Fruit fly (Drosophila melanogaster): ENCODE results near the gene Ir7b.
A peak's percentile ranks its signal among the peaks of the same experiment; 100 is the strongest.

Ir7b gene

DNA sequence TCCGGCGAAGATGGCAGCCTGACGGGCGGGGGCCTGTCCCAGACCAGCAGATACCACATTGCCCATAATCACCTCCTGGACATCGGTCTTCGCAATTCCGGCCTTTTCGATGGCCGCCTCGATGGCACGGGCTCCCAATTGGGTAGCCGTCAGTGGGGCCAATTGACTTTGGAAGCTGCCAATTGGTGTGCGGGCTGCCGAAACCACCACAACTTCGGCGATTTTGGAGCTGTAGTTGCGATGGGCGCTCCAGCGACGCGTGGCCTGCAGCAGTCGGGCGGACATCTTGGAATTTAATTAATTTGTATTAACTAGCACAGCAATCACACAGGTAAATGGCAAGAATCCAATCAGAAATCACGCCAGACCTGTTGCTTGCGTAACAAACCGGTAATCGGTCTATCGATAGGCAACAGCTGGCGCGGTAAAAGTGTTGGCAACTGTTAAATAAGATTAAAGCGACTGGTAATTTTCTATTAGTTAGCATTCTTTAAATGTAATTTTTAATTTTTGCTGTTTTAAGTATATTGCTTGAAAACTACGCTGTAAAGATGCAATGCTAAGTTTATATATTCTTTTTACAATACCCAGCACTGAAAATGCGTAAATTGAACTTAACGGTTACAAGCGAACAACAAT lies 21.7 kb upstream of the Ir7b start, which contains the start of gene Acat1 (continued):
- no peak for TF ChIP-seq CG17359 (tag; optimal IDR thresholded peaks at IDR 0.05)
- TF ChIP-seq Camta (GFP tag; optimal IDR thresholded peaks at IDR 0.05) = peak; percentile 25
- TF ChIP-seq CG18476 (GFP tag; optimal IDR thresholded peaks at IDR 0.05) = peak; percentile 64
- TF ChIP-seq ATbp (GFP tag; optimal IDR thresholded peaks at IDR 0.05) = no peak
- peak; percentile 11 to 83 for TF ChIP-seq crp (GFP tag; optimal IDR thresholded peaks at IDR 0.05)
- peak; percentile 52 for TF ChIP-seq trem (tag; optimal IDR thresholded peaks at IDR 0.05)
- TF ChIP-seq CG3281 (GFP tag; optimal IDR thresholded peaks at IDR 0.05) = no peak
- peak; percentile 38 for TF ChIP-seq Dad (GFP tag; optimal IDR thresholded peaks at IDR 0.05)
- TF ChIP-seq bowl (GFP tag; IDR thresholded peaks at IDR 0.05) = no peak
- TF ChIP-seq CG9215 (GFP tag; IDR thresholded peaks at IDR 0.05) = 0 out of 2 replicates have a peak, but pooled peaks have one; percentile 13
- TF ChIP-seq CG15514 (GFP tag; optimal IDR thresholded peaks at IDR 0.05) = peak; percentile 66
- TF ChIP-seq amos (GFP tag; IDR thresholded peaks at IDR 0.05; ENCODE audit: partially characterized antibody) = peak; percentile 46; the same call in 1 of the 2 replicates
- no peak for TF ChIP-seq Dek (tag; optimal IDR thresholded peaks at IDR 0.05)
- peak; percentile 65 for TF ChIP-seq MESR4 (GFP tag; optimal IDR thresholded peaks at IDR 0.05)
- TF ChIP-seq mam (GFP tag; optimal IDR thresholded peaks at IDR 0.05) = peak; percentile 64
- TF ChIP-seq zfh1 (GFP tag; IDR thresholded peaks at IDR 0.05) = peak; percentile 76
- no peak for TF ChIP-seq wor (GFP tag; IDR thresholded peaks at IDR 0.05)
- peak; percentile 27 for TF ChIP-seq tap (tag; optimal IDR thresholded peaks at IDR 0.05)
- 0 out of 2 replicates have a peak, but pooled peaks have one; percentile 29 for TF ChIP-seq sna (GFP tag; IDR thresholded peaks at IDR 0.05; ENCODE audit: partially characterized antibody)
- TF ChIP-seq scrt (GFP tag; optimal IDR thresholded peaks at IDR 0.05) = peak; percentile 91
- no peak for TF ChIP-seq yki (optimal IDR thresholded peaks at IDR 0.05)
- TF ChIP-seq CG18599 (GFP tag; optimal IDR thresholded peaks at IDR 0.05) = peak; percentile 74
- no peak for TF ChIP-seq tna (GFP tag; IDR thresholded peaks at IDR 0.05; ENCODE audit: partially characterized antibody)
- peak; percentile 22; the same call in 1 of the 3 replicates for TF ChIP-seq Dbx (GFP tag; IDR thresholded peaks at IDR 0.05)
- no peak for TF ChIP-seq CG8281 (tag; optimal IDR thresholded peaks at IDR 0.05)
- TF ChIP-seq Dp (GFP tag; optimal IDR thresholded peaks at IDR 0.05) = peak; percentile 35
- peak; percentile 22 for TF ChIP-seq CG17186 (GFP tag; optimal IDR thresholded peaks at IDR 0.05)
- no peak for TF ChIP-seq CG3163 (GFP tag; optimal IDR thresholded peaks at IDR 0.05)
- TF ChIP-seq nmo (GFP tag; optimal IDR thresholded peaks at IDR 0.05) = peak; percentile 66
- peak; percentile 62 for TF ChIP-seq CG13287 (GFP tag; IDR thresholded peaks at IDR 0.05; ENCODE audit: partially characterized antibody)
- no peak for TF ChIP-seq toy (GFP tag; IDR thresholded peaks at IDR 0.05)
- TF ChIP-seq ems (GFP tag; optimal IDR thresholded peaks at IDR 0.05) = peak; percentile 43
- TF ChIP-seq CG14710 (tag; optimal IDR thresholded peaks at IDR 0.05) = peak; percentile 53
- no peak for TF ChIP-seq CG8765 (GFP tag; IDR thresholded peaks at IDR 0.05)
- TF ChIP-seq CG4328 (GFP tag; optimal IDR thresholded peaks at IDR 0.05) = no peak
- TF ChIP-seq Adf1 (GFP tag; IDR thresholded peaks at IDR 0.05) = no peak
- no peak for TF ChIP-seq Doc2 (GFP tag; IDR thresholded peaks at IDR 0.05)
- peak; percentile 12 for TF ChIP-seq cato (GFP tag; optimal IDR thresholded peaks at IDR 0.05; ENCODE audit: borderline replicate concordance)
- peak; percentile 61; the same call in 3 of the 4 replicates for TF ChIP-seq Dll (GFP tag; IDR thresholded peaks at IDR 0.05; ENCODE audit: partially characterized antibody)
- no peak for TF ChIP-seq CG15696 (tag; optimal IDR thresholded peaks at IDR 0.05)
- TF ChIP-seq CG12236 (GFP tag; optimal IDR thresholded peaks at IDR 0.05) = peak; percentile 15
- no peak for TF ChIP-seq Mrtf (GFP tag; IDR thresholded peaks at IDR 0.05)
- TF ChIP-seq Jarid2 (GFP tag; optimal IDR thresholded peaks at IDR 0.05) = peak; percentile 12
- no peak for TF ChIP-seq CG7745 (tag; optimal IDR thresholded peaks at IDR 0.05)
- TF ChIP-seq Atf6 (GFP tag; IDR thresholded peaks at IDR 0.05) = no peak; the same call in 1 of the 2 replicates
- TF ChIP-seq tll (GFP tag; optimal IDR thresholded peaks at IDR 0.05) = no peak
- TF ChIP-seq sc (optimal IDR thresholded peaks at IDR 0.05) = no peak
- TF ChIP-seq sc (GFP tag; optimal IDR thresholded peaks at IDR 0.05) = no peak
- TF ChIP-seq HLH3B (GFP tag; IDR thresholded peaks at IDR 0.05) = peak; percentile 48; the same call in 1 of the 2 replicates

Data from whole organism, embryonic.